Worm (Caenorhabditis elegans) whole organism, early embryonic: ENCODE data around the gene acs-6.

Source experiments
- ama-1 ChIP-seq: fragments of 150-350 bp; optimal IDR thresholded peaks from 2 replicates; lab custom pipeline; 2014
- ceh-13 ChIP-seq: fragments of 200-800 bp; sonication (Bioruptor generic); optimal IDR thresholded peaks from 2 replicates; lab custom pipeline; 2018; ENCODE audit warnings: mild to moderate bottlenecking, missing genetic modification characterization, missing compliant biosample characterization
- pes-1 ChIP-seq: fragments of 200-800 bp; sonication (Bioruptor generic); IDR thresholded peaks from 2 replicates; pipeline ENCODE4 v1.3.6; 2022; ENCODE audit warnings: missing genetic modification reagents, missing genetic modification characterization, missing compliant biosample characterization

- TF ChIP-seq ama-1 (lab: Kevin White, UChicago), result no peak
- no peak for TF ChIP-seq pes-1
- TF ChIP-seq ceh-13 (GFP tag; lab: Kevin White, UChicago), result no peak
Measured at ce11 chrII:7099231-7099630, 37.4 kb downstream of the acs-6 start.
